Worm (Caenorhabditis elegans): Measurements from ENCODE around the gene F16G10.8.
A peak's percentile ranks its signal among the peaks of the same experiment; 100 is the strongest.

- TF ChIP-seq unc-39 (tag; optimal IDR thresholded peaks at IDR 0.05) (no peak), nhr-237 (tag; optimal IDR thresholded peaks at IDR 0.05) (no peak), unc-62 (GFP tag; optimal IDR thresholded peaks at IDR 0.05) (no peak), ceh-83 (GFP tag; optimal IDR thresholded peaks at IDR 0.05) (no peak), sem-2 (GFP tag; optimal IDR thresholded peaks at IDR 0.05) (no peak), mep-1 (tag; optimal IDR thresholded peaks at IDR 0.05) (no peak), ztf-11 (tag; optimal IDR thresholded peaks at IDR 0.05) (no peak), lin-13 (tag; optimal IDR thresholded peaks at IDR 0.05) (no peak), ces-1 (GFP tag; optimal IDR thresholded peaks at IDR 0.05) (peak; percentile 26), nhr-76 (tag; optimal IDR thresholded peaks at IDR 0.05) (no peak), flh-1 (GFP tag; optimal IDR thresholded peaks at IDR 0.05) (no peak), tbx-8 (GFP tag; optimal IDR thresholded peaks at IDR 0.05) (no peak), pha-4 (tag; optimal IDR thresholded peaks at IDR 0.05) (no peak), nhr-28 (tag; optimal IDR thresholded peaks at IDR 0.05) (no peak)
These were observed 42.3 kb downstream of the F16G10.8 start for ce11 chrII:2340974-2341373.
